Fruit fly (Drosophila melanogaster) whole organism, pupa: ENCODE measurements around the gene Cyp4c3.
A peak's percentile ranks its signal among the peaks of the same experiment; 100 is the strongest.

Source experiments
- CG10348 ChIP-seq: fragments of 200-800 bp; sonication (Bioruptor generic); IDR thresholded peaks from 2 replicates; pipeline ENCODE4 v1.3.6; 2022; ENCODE audit warnings: missing biosample characterization, missing genetic modification characterization
- CG12605 ChIP-seq: fragments of 200-800 bp; sonication (Bioruptor generic); IDR thresholded peaks from 2 replicates; pipeline ENCODE4 v1.3.6; 2022; ENCODE audit warnings: missing biosample characterization, missing genetic modification characterization
- CG13204 ChIP-seq: fragments of 200-800 bp; sonication (Bioruptor generic); optimal IDR thresholded peaks from 2 replicates; lab custom pipeline; 2018; ENCODE audit warnings: missing biosample characterization, mild to moderate bottlenecking, missing genetic modification characterization, moderate library complexity
- CG14655 ChIP-seq: fragments of 200-800 bp; sonication (Bioruptor generic); optimal IDR thresholded peaks from 3 replicates; lab custom pipeline; 2017; ENCODE audit warnings: mild to moderate bottlenecking, missing biosample characterization, missing genetic modification reagents, missing genetic modification characterization
- CG15710 ChIP-seq: fragments of 200-800 bp; sonication (Bioruptor generic); optimal IDR thresholded peaks from 2 replicates; lab custom pipeline; 2018; ENCODE audit warnings: missing biosample characterization, mild to moderate bottlenecking, missing genetic modification characterization, moderate library complexity
- CG17806 ChIP-seq: fragments of 200-800 bp; sonication (Bioruptor generic); optimal IDR thresholded peaks from 2 replicates; lab custom pipeline; 2018; ENCODE audit warnings: missing biosample characterization, mild to moderate bottlenecking, missing genetic modification characterization, moderate library complexity
- CG32121 ChIP-seq: fragments of 200-800 bp; sonication (Bioruptor generic); IDR thresholded peaks from 2 replicates; pipeline ENCODE4 v1.3.6; 2022; ENCODE audit warnings: missing biosample characterization, missing genetic modification characterization
- CG34367 ChIP-seq: fragments of 200-800 bp; sonication (Bioruptor generic); optimal IDR thresholded peaks from 2 replicates; lab custom pipeline; 2018; ENCODE audit warnings: missing biosample characterization, mild to moderate bottlenecking, missing genetic modification characterization
- CG4496 ChIP-seq: fragments of 200-800 bp; sonication (Bioruptor generic); IDR thresholded peaks from 3 replicates; pipeline ENCODE4 v1.3.6; 2022; ENCODE audit warnings: missing biosample characterization, missing genetic modification characterization
- CG8159 ChIP-seq: fragments of 200-800 bp; sonication (Bioruptor generic); optimal IDR thresholded peaks from 3 replicates; lab custom pipeline; 2018; ENCODE audit warnings: missing biosample characterization, mild to moderate bottlenecking, missing genetic modification characterization, moderate library complexity
- CG8301 ChIP-seq: fragments of 200-800 bp; sonication (Bioruptor generic); optimal IDR thresholded peaks from 2 replicates; lab custom pipeline; 2018; ENCODE audit warnings: missing biosample characterization, mild to moderate bottlenecking, missing genetic modification characterization
- CG9948 ChIP-seq: fragments of 200-800 bp; sonication (Bioruptor generic); optimal IDR thresholded peaks from 2 replicates; lab custom pipeline; 2018; ENCODE audit warnings: missing biosample characterization, mild to moderate bottlenecking, missing genetic modification characterization, moderate library complexity
- D1 ChIP-seq: fragments of 200-800 bp; sonication (Bioruptor generic); optimal IDR thresholded peaks from 2 replicates; lab custom pipeline; 2018; ENCODE audit warnings: missing biosample characterization, mild to moderate bottlenecking, missing genetic modification characterization, moderate library complexity
- EcR ChIP-seq: fragments of 200-800 bp; sonication (Bioruptor generic); optimal IDR thresholded peaks from 3 replicates; lab custom pipeline; 2019; ENCODE audit warnings: missing biosample characterization, missing genetic modification characterization, mild to moderate bottlenecking, moderate library complexity, missing genetic modification reagents
- Ets98B ChIP-seq: fragments of 200-800 bp; sonication (Bioruptor generic); IDR thresholded peaks from 2 replicates; pipeline ENCODE4 v1.3.6; 2022; ENCODE audit warnings: missing biosample characterization, missing genetic modification characterization
- Pif1A ChIP-seq: fragments of 200-800 bp; sonication (Bioruptor generic); optimal IDR thresholded peaks from 3 replicates; lab custom pipeline; 2016; ENCODE audit warnings: missing biosample characterization, missing genetic modification characterization
- Pif1B ChIP-seq: fragments of 200-800 bp; sonication (Bioruptor generic); optimal IDR thresholded peaks from 3 replicates; lab custom pipeline; 2016; ENCODE audit warnings: missing biosample characterization, missing genetic modification characterization
- Snoo ChIP-seq: fragments of 200-800 bp; sonication (Bioruptor generic); optimal IDR thresholded peaks from 3 replicates; lab custom pipeline; 2017; ENCODE audit warnings: missing biosample characterization, mild to moderate bottlenecking, missing genetic modification characterization, inconsistent platforms
- fd96Ca ChIP-seq: fragments of 200-800 bp; sonication (Bioruptor generic); IDR thresholded peaks from 3 replicates; pipeline ENCODE4 v1.3.6; 2022; ENCODE audit warnings: missing biosample characterization, missing genetic modification characterization
- gl ChIP-seq: fragments of 200-800 bp; sonication (Bioruptor generic); optimal IDR thresholded peaks from 2 replicates; lab custom pipeline; 2018; ENCODE audit warnings: missing biosample characterization, mild to moderate bottlenecking, missing genetic modification characterization
- rn ChIP-seq: fragments of 200-800 bp; sonication (Bioruptor generic); IDR thresholded peaks from 2 replicates; pipeline ENCODE4 v1.3.6; 2022; ENCODE audit warnings: missing biosample characterization, missing genetic modification characterization

The Cyp4c3 gene

dm6 chr3R:30876136-30876683 lies 17.6 kb upstream of the Cyp4c3 start, which contains the start of gene CG15546:
CG15546 (minus strand) TSS chr3R:30876186.
- no peak for TF ChIP-seq EcR (GFP tag; lab: Kevin White, UChicago)
- peak; percentile 59; the same call in 1 of the 2 replicates for TF ChIP-seq CG10348 (GFP tag; lab: Robert Waterston, UW)
- peak; percentile 78 for TF ChIP-seq CG4496 (GFP tag; lab: Robert Waterston, UW)
- no peak for TF ChIP-seq Pif1B (GFP tag; lab: Kevin White, UChicago)
- no peak for TF ChIP-seq CG17806 (tag; lab: Kevin White, UChicago)
- TF ChIP-seq CG32121 (GFP tag; lab: Robert Waterston, UW), result peak; percentile 88
- no peak for TF ChIP-seq CG13204
- TF ChIP-seq CG15710, result no peak
- TF ChIP-seq fd96Ca, result peak; percentile 87
- TF ChIP-seq rn (GFP tag; lab: Robert Waterston, UW), result no peak
- peak; percentile 79 for TF ChIP-seq Ets98B (GFP tag; lab: Robert Waterston, UW)
- TF ChIP-seq Snoo (tag; lab: Kevin White, UChicago), result no peak
- TF ChIP-seq CG9948, result no peak
- TF ChIP-seq CG12605 (GFP tag; lab: Robert Waterston, UW), result peak; percentile 32; the same call in 1 of the 2 replicates
- no peak for TF ChIP-seq CG14655 (GFP tag; lab: Kevin White, UChicago)
- TF ChIP-seq CG8301 (tag; lab: Kevin White, UChicago), result no peak
- no peak for TF ChIP-seq CG8159

dm6 chr3R:30878105-30878504 lies 15.7 kb upstream of the Cyp4c3 start:
- TF ChIP-seq rn (GFP tag; lab: Robert Waterston, UW), result no peak
- TF ChIP-seq CG9948, result no peak
- TF ChIP-seq Snoo (tag; lab: Kevin White, UChicago), result no peak
- no peak for TF ChIP-seq CG10348 (GFP tag; lab: Robert Waterston, UW)
- no peak for TF ChIP-seq D1 (tag; lab: Kevin White, UChicago)
- TF ChIP-seq Pif1A (GFP tag; lab: Kevin White, UChicago), result no peak
- TF ChIP-seq gl, result no peak
- no peak for TF ChIP-seq Ets98B (GFP tag; lab: Robert Waterston, UW)
- no peak for TF ChIP-seq CG12605 (GFP tag; lab: Robert Waterston, UW)
- no peak for TF ChIP-seq CG13204
- no peak for TF ChIP-seq CG34367 (tag; lab: Kevin White, UChicago)
- no peak for TF ChIP-seq fd96Ca
- TF ChIP-seq CG4496 (GFP tag; lab: Robert Waterston, UW), result no peak
- no peak for TF ChIP-seq CG17806 (tag; lab: Kevin White, UChicago)
- TF ChIP-seq Pif1B (GFP tag; lab: Kevin White, UChicago), result no peak
- TF ChIP-seq CG15710, result no peak

dm6 chr3R:30880024-30880423 lies 13.8 kb upstream of the Cyp4c3 start:
- TF ChIP-seq Ets98B (GFP tag; lab: Robert Waterston, UW), result no peak
- no peak for TF ChIP-seq CG14655 (GFP tag; lab: Kevin White, UChicago)
- no peak for TF ChIP-seq CG32121 (GFP tag; lab: Robert Waterston, UW)
- TF ChIP-seq CG13204, result no peak
- no peak for TF ChIP-seq EcR (GFP tag; lab: Kevin White, UChicago)
- no peak for TF ChIP-seq Pif1A (GFP tag; lab: Kevin White, UChicago)
- no peak for TF ChIP-seq CG15710
- TF ChIP-seq D1 (tag; lab: Kevin White, UChicago), result no peak
- TF ChIP-seq CG9948, result no peak
- TF ChIP-seq Snoo (tag; lab: Kevin White, UChicago), result no peak
- TF ChIP-seq CG12605 (GFP tag; lab: Robert Waterston, UW), result no peak
- no peak for TF ChIP-seq rn (GFP tag; lab: Robert Waterston, UW)
- TF ChIP-seq Pif1B (GFP tag; lab: Kevin White, UChicago), result no peak
- TF ChIP-seq gl, result no peak
- no peak for TF ChIP-seq fd96Ca
- TF ChIP-seq CG10348 (GFP tag; lab: Robert Waterston, UW), result no peak
- no peak for TF ChIP-seq CG34367 (tag; lab: Kevin White, UChicago)
- TF ChIP-seq CG4496 (GFP tag; lab: Robert Waterston, UW), result no peak
- TF ChIP-seq CG17806 (tag; lab: Kevin White, UChicago), result no peak

dm6 chr3R:30880894-30881293 lies 12.9 kb upstream of the Cyp4c3 start, which contains the start of gene CG12071:
CG12071 (minus strand) TSS chr3R:30881027.
- TF ChIP-seq CG4496 (GFP tag; lab: Robert Waterston, UW), result peak; percentile 27; the same call in 1 of the 3 replicates
- TF ChIP-seq EcR (GFP tag; lab: Kevin White, UChicago), result no peak
- TF ChIP-seq CG12605 (GFP tag; lab: Robert Waterston, UW), result no peak
- TF ChIP-seq CG8159, result no peak
- no peak for TF ChIP-seq Pif1B (GFP tag; lab: Kevin White, UChicago)
- TF ChIP-seq gl, result no peak
- TF ChIP-seq fd96Ca, result no peak
- TF ChIP-seq CG9948, result no peak
- TF ChIP-seq CG13204, result peak; percentile 12
- no peak for TF ChIP-seq Pif1A (GFP tag; lab: Kevin White, UChicago)
- TF ChIP-seq CG34367 (tag; lab: Kevin White, UChicago), result no peak
- TF ChIP-seq CG10348 (GFP tag; lab: Robert Waterston, UW), result no peak
- TF ChIP-seq Ets98B (GFP tag; lab: Robert Waterston, UW), result no peak
- no peak for TF ChIP-seq CG32121 (GFP tag; lab: Robert Waterston, UW)
- TF ChIP-seq, all 21 proteins: peak for 2

dm6 chr3R:30883403-30883802 lies 10.4 kb upstream of the Cyp4c3 start, which contains the start of gene CG15547:
CG15547 (minus strand) TSS chr3R:30883503.
- no peak for TF ChIP-seq D1 (tag; lab: Kevin White, UChicago)
- TF ChIP-seq Snoo (tag; lab: Kevin White, UChicago), result no peak
- no peak for TF ChIP-seq Pif1A (GFP tag; lab: Kevin White, UChicago)
- TF ChIP-seq CG34367 (tag; lab: Kevin White, UChicago), result no peak
- TF ChIP-seq rn (GFP tag; lab: Robert Waterston, UW), result no peak
- no peak for TF ChIP-seq CG32121 (GFP tag; lab: Robert Waterston, UW)
- no peak for TF ChIP-seq CG10348 (GFP tag; lab: Robert Waterston, UW)
